Worm (Caenorhabditis elegans) whole organism, L3 larva: ENCODE results near the gene C08G9.2.

ENCODE experiments used
- ZK546.5 ChIP-seq: sonication (generic microtip); optimal IDR thresholded peaks from 2 replicates; lab custom pipeline; 2017; ENCODE audit warnings: missing biosample characterization, missing genetic modification characterization
- aly-2 ChIP-seq: fragments of 150-350 bp; optimal IDR thresholded peaks from 2 replicates; lab custom pipeline; 2014; ENCODE audit warnings: missing biosample characterization, missing genetic modification characterization
- ama-1 ChIP-seq: fragments of 150-350 bp; optimal IDR thresholded peaks from 2 replicates; lab custom pipeline; 2018
- ceh-82 ChIP-seq: fragments of 150-350 bp; optimal IDR thresholded peaks from 2 replicates; lab custom pipeline; 2014; ENCODE audit warnings: missing biosample characterization, missing genetic modification characterization
- ceh-9 ChIP-seq: sonication (generic microtip); optimal IDR thresholded peaks from 2 replicates; lab custom pipeline; 2018; ENCODE audit warnings: missing biosample characterization, missing genetic modification characterization
- egl-5 ChIP-seq: fragments of 150-350 bp; optimal IDR thresholded peaks from 2 replicates; lab custom pipeline; 2017; ENCODE audit warnings: missing biosample characterization, missing genetic modification reagents, missing genetic modification characterization, inconsistent platforms
- elt-1 ChIP-seq: fragments of 150-350 bp; optimal IDR thresholded peaks from 2 replicates; lab custom pipeline; 2014; ENCODE audit warnings: missing biosample characterization, missing genetic modification characterization
- elt-3 ChIP-seq, 3 experiments: fragments of 150-350 bp in 1 of 3; sonication (generic microtip) in 2 of 3; optimal IDR thresholded peaks; 2 replicates in 2 of 3; 4 replicates in 1 of 3; lab custom pipeline; 2014 to 2017; ENCODE audit warnings: missing biosample characterization in 3 of 3, missing genetic modification characterization in 3 of 3
- eor-1 ChIP-seq, 2 experiments: fragments of 150-350 bp; optimal IDR thresholded peaks; 2 replicates each; lab custom pipeline; 2014 to 2018; ENCODE audit warnings: missing biosample characterization in 2 of 2, missing genetic modification characterization in 2 of 2
- fkh-10 ChIP-seq: sonication (generic microtip); optimal IDR thresholded peaks from 2 replicates; lab custom pipeline; 2017; ENCODE audit warnings: missing biosample characterization, missing genetic modification reagents, missing genetic modification characterization
- hmg-11 ChIP-seq: sonication (generic microtip); optimal IDR thresholded peaks from 2 replicates; lab custom pipeline; 2016; ENCODE audit warnings: missing genetic modification characterization, missing compliant biosample characterization
- lin-15B ChIP-seq: fragments of 150-350 bp; optimal IDR thresholded peaks from 2 replicates; lab custom pipeline; 2014; ENCODE audit warnings: missing biosample characterization, missing genetic modification characterization
- lin-39 ChIP-seq: fragments of 150-350 bp; optimal IDR thresholded peaks from 2 replicates; lab custom pipeline; 2018; ENCODE audit warnings: missing biosample characterization, missing genetic modification reagents, missing genetic modification characterization
- lsy-12 ChIP-seq: sonication (generic microtip); optimal IDR thresholded peaks from 2 replicates; lab custom pipeline; 2016; ENCODE audit warnings: mild to moderate bottlenecking, missing genetic modification characterization, missing compliant biosample characterization
- mml-1 ChIP-seq: fragments of 150-350 bp; sonication (generic microtip); optimal IDR thresholded peaks from 3 replicates; lab custom pipeline; 2014; ENCODE audit warnings: missing biosample characterization, missing genetic modification characterization
- nfya-1 ChIP-seq: sonication (generic microtip); optimal IDR thresholded peaks from 2 replicates; lab custom pipeline; 2017; ENCODE audit warnings: missing genetic modification characterization, mild to moderate bottlenecking, missing compliant biosample characterization, antibody characterized with exemption, moderate library complexity; ENCODE audit not compliant: insufficient read depth
- nhr-12 ChIP-seq: fragments of 150-350 bp; optimal IDR thresholded peaks from 2 replicates; lab custom pipeline; 2014; ENCODE audit warnings: missing biosample characterization, missing genetic modification characterization
- nhr-23 ChIP-seq: fragments of 150-350 bp; optimal IDR thresholded peaks from 2 replicates; lab custom pipeline; 2014; ENCODE audit warnings: missing biosample characterization, missing genetic modification reagents, missing genetic modification characterization
- nhr-237 ChIP-seq: fragments of 150-350 bp; optimal IDR thresholded peaks from 2 replicates; lab custom pipeline; 2014; ENCODE audit warnings: missing biosample characterization, missing genetic modification characterization
- nhr-25 ChIP-seq: sonication (generic microtip); optimal IDR thresholded peaks from 2 replicates; lab custom pipeline; 2017; ENCODE audit warnings: missing biosample characterization, missing genetic modification characterization
- nhr-28 ChIP-seq: fragments of 150-350 bp; optimal IDR thresholded peaks from 2 replicates; lab custom pipeline; 2014; ENCODE audit warnings: missing biosample characterization, missing genetic modification characterization
- nhr-43 ChIP-seq: sonication (generic microtip); optimal IDR thresholded peaks from 2 replicates; lab custom pipeline; 2016; ENCODE audit warnings: mild to moderate bottlenecking, missing genetic modification characterization, missing compliant biosample characterization; ENCODE audit not compliant: poor library complexity, severe bottlenecking
- nhr-67 ChIP-seq: fragments of 150-350 bp; optimal IDR thresholded peaks from 2 replicates; lab custom pipeline; 2014; ENCODE audit warnings: missing biosample characterization, missing genetic modification characterization
- nhr-76 ChIP-seq: fragments of 150-350 bp; sonication (generic microtip); optimal IDR thresholded peaks from 5 replicates; lab custom pipeline; 2014; ENCODE audit warnings: missing biosample characterization, missing genetic modification characterization
- nhr-77 ChIP-seq: fragments of 150-350 bp; optimal IDR thresholded peaks from 2 replicates; lab custom pipeline; 2014; ENCODE audit warnings: missing biosample characterization, missing genetic modification characterization
- pha-4 ChIP-seq: fragments of 150-350 bp; optimal IDR thresholded peaks from 2 replicates; lab custom pipeline; 2014; ENCODE audit warnings: missing biosample characterization, missing genetic modification reagents, missing genetic modification characterization
- pqm-1 ChIP-seq: fragments of 150-350 bp; optimal IDR thresholded peaks from 2 replicates; lab custom pipeline; 2017; ENCODE audit warnings: missing biosample characterization, missing genetic modification characterization, inconsistent platforms
- sea-2 ChIP-seq: fragments of 150-350 bp; sonication (generic microtip); optimal IDR thresholded peaks from 4 replicates; lab custom pipeline; 2014; ENCODE audit warnings: missing biosample characterization, missing genetic modification reagents, missing genetic modification characterization
- skn-1 ChIP-seq: fragments of 150-350 bp; optimal IDR thresholded peaks from 2 replicates; lab custom pipeline; 2014; ENCODE audit warnings: missing biosample characterization, missing genetic modification characterization
- snpc-4 ChIP-seq: fragments of 150-350 bp; optimal IDR thresholded peaks from 2 replicates; lab custom pipeline; 2014; ENCODE audit warnings: missing biosample characterization, missing genetic modification characterization
- tbx-2 ChIP-seq: sonication (generic microtip); optimal IDR thresholded peaks from 2 replicates; lab custom pipeline; 2016; ENCODE audit warnings: mild to moderate bottlenecking, missing genetic modification characterization, missing compliant biosample characterization
- unc-39 ChIP-seq: sonication (generic microtip); optimal IDR thresholded peaks from 4 replicates; lab custom pipeline; 2017; ENCODE audit warnings: missing biosample characterization, missing genetic modification characterization
- zag-1 ChIP-seq: fragments of 150-350 bp; optimal IDR thresholded peaks from 2 replicates; lab custom pipeline; 2014; ENCODE audit warnings: missing biosample characterization, missing genetic modification characterization
- ztf-4 ChIP-seq: fragments of 150-350 bp; optimal IDR thresholded peaks from 2 replicates; lab custom pipeline; 2014; ENCODE audit warnings: missing biosample characterization, missing genetic modification characterization

Gene C08G9.2

DNA sequence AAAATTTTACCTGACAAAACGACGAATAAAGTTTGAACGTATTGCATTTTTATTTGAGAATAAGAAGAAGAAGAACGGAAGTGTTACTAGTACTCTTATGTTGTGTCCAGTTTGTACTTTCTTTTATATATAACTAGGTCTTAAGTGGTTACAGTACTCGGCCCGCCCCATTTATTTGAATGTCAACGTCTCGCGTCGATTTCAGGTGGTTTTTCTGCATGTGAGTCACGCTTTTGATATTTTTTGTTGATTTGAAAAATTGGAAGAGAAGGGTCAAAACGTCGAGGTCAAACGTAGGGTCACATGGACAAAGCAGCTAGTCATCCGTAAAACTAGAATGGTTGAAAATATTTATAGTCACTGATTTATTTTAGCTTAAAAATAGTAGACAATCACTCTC is 43.8 kb downstream of the C08G9.2 start, which contains the start of gene F45E4.5:
TSS of gene F45E4.5 (minus strand) at position 101 of the 400 bp plus-strand sequence.
- TF ChIP-seq ceh-82 (no peak), nhr-12 (tag; lab: Kevin White, UChicago) (no peak), elt-1 (no peak), eor-1 (tag; optimal IDR thresholded peaks at IDR 0.05; lab: Kevin White, UChicago) (no peak), tbx-2 (tag; lab: Kevin White, UChicago) (no peak), ceh-9 (tag; lab: Kevin White, UChicago) (no peak), mml-1 (tag; lab: Kevin White, UChicago) (no peak), unc-39 (tag; lab: Kevin White, UChicago) (no peak), egl-5 (tag; lab: Kevin White, UChicago) (no peak), lin-39 (no peak), lin-15B (no peak), nhr-67 (tag; lab: Kevin White, UChicago) (no peak), nhr-23 (tag; lab: Kevin White, UChicago) (no peak), zag-1 (tag; lab: Kevin White, UChicago) (no peak), skn-1 (tag; lab: Kevin White, UChicago) (no peak), nfya-1 (no peak), ama-1 (lab: Kevin White, UChicago) (no peak), elt-3 (tag; optimal IDR thresholded peaks at IDR 0.05; lab: Kevin White, UChicago) (no peak)

DNA sequence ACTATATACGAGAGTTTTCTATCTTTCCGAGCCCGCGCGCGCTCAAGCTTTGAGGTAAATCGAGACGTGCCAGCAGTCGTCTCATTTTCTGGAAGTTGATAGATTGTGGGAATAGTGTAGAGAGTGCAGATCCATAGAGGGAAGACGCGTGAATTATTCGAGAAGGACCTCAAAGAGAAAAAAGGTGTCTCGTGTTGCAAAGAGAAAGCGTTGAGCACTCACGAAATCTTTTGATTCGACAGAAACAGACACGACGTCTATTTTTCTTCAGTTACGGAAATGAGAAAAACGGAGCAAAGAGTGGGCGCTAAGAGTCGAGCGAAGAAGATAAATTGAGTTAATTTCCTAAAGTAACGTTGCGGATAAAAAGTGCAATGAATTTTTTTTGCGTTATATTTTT is 48.9 kb downstream of the C08G9.2 start:
- TF ChIP-seq ceh-9 (tag; lab: Kevin White, UChicago) (no peak), lsy-12 (tag; lab: Kevin White, UChicago) (no peak), snpc-4 (tag; lab: Kevin White, UChicago) (no peak), aly-2 (tag; lab: Kevin White, UChicago) (peak; percentile 50), pha-4 (no peak), nfya-1 (peak; percentile 36), fkh-10 (GFP tag; lab: Kevin White, UChicago) (peak; percentile 63), egl-5 (tag; lab: Kevin White, UChicago) (no peak), nhr-43 (no peak), ZK546.5 (tag; lab: Kevin White, UChicago) (no peak), nhr-76 (tag; lab: Kevin White, UChicago) (no peak), nhr-12 (tag; lab: Kevin White, UChicago) (no peak), ztf-4 (tag; lab: Kevin White, UChicago) (no peak), pqm-1 (tag; lab: Kevin White, UChicago) (no peak), nhr-77 (no peak)
- TF ChIP-seq, all 47 proteins: peak for 3

DNA sequence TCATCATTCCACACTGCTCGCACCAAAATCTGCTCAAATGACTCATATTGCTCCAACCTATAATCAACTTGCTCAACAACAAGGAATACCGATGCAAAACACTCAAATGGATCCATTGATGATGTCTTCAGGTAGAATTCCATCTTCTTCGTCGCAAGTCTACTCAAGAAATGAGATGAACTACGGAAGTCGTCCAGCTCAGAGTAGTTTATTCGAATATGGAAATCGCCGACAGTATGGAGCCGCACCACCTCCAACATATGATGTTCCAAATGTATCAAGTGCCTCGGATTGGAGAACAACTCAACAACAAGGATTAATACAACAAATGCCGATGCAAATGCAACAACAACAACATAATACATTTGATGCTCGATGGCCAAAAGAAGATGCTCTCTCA is 49.7 kb downstream of the C08G9.2 start:
- TF ChIP-seq nhr-25 (tag; lab: Kevin White, UChicago), result no peak
- no peak for TF ChIP-seq nhr-28 (tag; lab: Kevin White, UChicago)
- no peak for TF ChIP-seq nfya-1
- TF ChIP-seq pha-4, result no peak
- TF ChIP-seq nhr-237 (tag; lab: Kevin White, UChicago), result no peak
- no peak for TF ChIP-seq unc-39 (tag; lab: Kevin White, UChicago)
- TF ChIP-seq fkh-10 (GFP tag; lab: Kevin White, UChicago), result no peak
- no peak for TF ChIP-seq eor-1 (tag; optimal IDR thresholded peaks at IDR 0.05; lab: Kevin White, UChicago)
- TF ChIP-seq pqm-1 (tag; lab: Kevin White, UChicago), result no peak
- TF ChIP-seq snpc-4 (tag; lab: Kevin White, UChicago), result no peak
- no peak for TF ChIP-seq ztf-4 (tag; lab: Kevin White, UChicago)
- TF ChIP-seq nhr-12 (tag; lab: Kevin White, UChicago), result no peak

DNA sequence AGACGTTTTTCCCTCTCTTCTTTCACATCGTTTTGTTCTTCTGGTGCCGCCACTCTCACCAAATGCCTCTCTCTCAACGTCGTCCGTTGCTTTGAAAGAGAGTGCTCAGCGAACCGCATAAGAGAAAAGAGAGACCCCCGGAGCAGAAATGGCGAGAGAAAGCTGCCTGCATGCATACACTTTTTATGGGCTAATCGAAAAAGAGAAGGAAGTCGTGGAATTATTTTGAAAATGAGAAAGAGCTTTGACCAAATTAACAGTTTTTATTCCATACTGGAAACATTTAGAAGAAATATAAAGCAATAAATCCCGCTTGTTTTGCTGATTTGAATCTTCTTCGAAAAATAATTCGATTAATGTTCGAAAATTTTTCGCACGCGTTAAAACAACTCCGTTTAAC is 52.3 kb downstream of the C08G9.2 start:
- TF ChIP-seq nfya-1, result peak; percentile 40
- TF ChIP-seq sea-2 (GFP tag; lab: Kevin White, UChicago), result no peak

DNA sequence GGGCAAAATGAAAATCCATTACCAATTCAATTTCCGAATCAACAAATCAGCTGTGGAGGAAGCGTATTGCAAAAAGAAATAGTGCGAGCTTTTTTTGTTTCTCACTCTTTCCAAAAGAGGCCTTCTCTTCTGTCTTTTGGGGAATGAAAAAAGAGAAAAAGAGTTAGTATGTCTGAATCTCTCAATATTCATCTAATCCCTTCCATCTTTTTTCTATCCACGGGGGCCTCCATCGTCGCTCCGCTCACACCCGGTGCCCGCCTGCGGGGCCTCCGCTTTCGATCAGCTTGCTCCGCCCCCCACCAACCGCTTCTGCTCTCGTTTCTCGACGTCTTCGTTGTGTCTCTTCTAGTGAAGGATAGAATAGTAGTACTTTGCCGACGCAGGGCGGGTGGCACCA is 53.5 kb downstream of the C08G9.2 start:
- TF ChIP-seq nhr-237 (tag; lab: Kevin White, UChicago) (no peak), nfya-1 (peak; percentile 51), ceh-9 (tag; lab: Kevin White, UChicago) (no peak), snpc-4 (tag; lab: Kevin White, UChicago) (peak; percentile 21), hmg-11 (tag; lab: Kevin White, UChicago) (peak; percentile 14), fkh-10 (GFP tag; lab: Kevin White, UChicago) (peak; percentile 52), lin-39 (peak; percentile 69), ztf-4 (tag; lab: Kevin White, UChicago) (no peak)
- TF ChIP-seq, all 47 proteins: peak for 5
